Fruit fly (Drosophila melanogaster) whole organism, embryonic: ENCODE data around the gene CG9799.

Source experiments
- Aef1 ChIP-seq: fragments of 200-800 bp; sonication (Bioruptor generic); IDR thresholded peaks from 3 replicates; pipeline ENCODE4 v1.3.6; 2022; ENCODE audit warnings: missing biosample characterization, missing genetic modification characterization
- Atf3 ChIP-seq: fragments of 200-800 bp; sonication (Bioruptor generic); optimal IDR thresholded peaks from 3 replicates; lab custom pipeline; 2016; ENCODE audit warnings: missing biosample characterization, missing genetic modification characterization
- CG10209 ChIP-seq: fragments of 200-800 bp; sonication (Bioruptor generic); optimal IDR thresholded peaks from 3 replicates; lab custom pipeline; 2017; ENCODE audit warnings: missing biosample characterization, mild to moderate bottlenecking, missing genetic modification characterization, missing genetic modification reagents
- CG10267 ChIP-seq: fragments of 200-800 bp; sonication (Bioruptor generic); optimal IDR thresholded peaks from 2 replicates; lab custom pipeline; 2018; ENCODE audit warnings: missing biosample characterization, mild to moderate bottlenecking, missing genetic modification characterization, moderate library complexity
- CG12071 ChIP-seq: fragments of 200-800 bp; sonication (Bioruptor generic); optimal IDR thresholded peaks from 3 replicates; lab custom pipeline; 2018; ENCODE audit warnings: missing biosample characterization, mild to moderate bottlenecking, missing genetic modification characterization
- CG13123 ChIP-seq: fragments of 200-800 bp; sonication (Bioruptor generic); optimal IDR thresholded peaks from 2 replicates; lab custom pipeline; 2016; ENCODE audit warnings: missing biosample characterization, missing genetic modification characterization
- CG14441 ChIP-seq: fragments of 200-800 bp; sonication (Bioruptor generic); IDR thresholded peaks from 2 replicates; pipeline ENCODE4 v1.3.6; 2022; ENCODE audit warnings: missing biosample characterization, missing genetic modification characterization
- CG15601 ChIP-seq: fragments of 200-800 bp; sonication (Bioruptor generic); optimal IDR thresholded peaks from 3 replicates; lab custom pipeline; 2019; ENCODE audit warnings: missing biosample characterization, mild to moderate bottlenecking, missing genetic modification characterization, moderate library complexity
- CG16815 ChIP-seq: fragments of 200-800 bp; sonication (Bioruptor generic); optimal IDR thresholded peaks from 3 replicates; lab custom pipeline; 2017; ENCODE audit warnings: missing biosample characterization, mild to moderate bottlenecking, missing genetic modification characterization
- CG18619 ChIP-seq: fragments of 200-800 bp; sonication (Bioruptor generic); optimal IDR thresholded peaks from 3 replicates; lab custom pipeline; 2017; ENCODE audit warnings: missing biosample characterization, mild to moderate bottlenecking, missing genetic modification characterization
- CG4328 ChIP-seq: fragments of 200-800 bp; sonication (Bioruptor generic); optimal IDR thresholded peaks from 3 replicates; lab custom pipeline; 2017; ENCODE audit warnings: missing biosample characterization, missing genetic modification reagents, missing genetic modification characterization
- CG6175 ChIP-seq: fragments of 200-800 bp; sonication (Bioruptor generic); IDR thresholded peaks from 3 replicates; pipeline ENCODE4 v1.3.6; 2022; ENCODE audit warnings: missing biosample characterization, missing genetic modification characterization
- CG6765 ChIP-seq: fragments of 200-800 bp; sonication (Bioruptor generic); optimal IDR thresholded peaks from 3 replicates; lab custom pipeline; 2017; ENCODE audit warnings: missing biosample characterization, mild to moderate bottlenecking, missing genetic modification characterization
- CG7372 ChIP-seq: fragments of 200-800 bp; sonication (Bioruptor generic); IDR thresholded peaks from 2 replicates; pipeline ENCODE4 v1.3.6; 2022; ENCODE audit warnings: missing biosample characterization, missing genetic modification characterization
- CG7556 ChIP-seq: fragments of 200-800 bp; sonication (Bioruptor generic); optimal IDR thresholded peaks from 2 replicates; lab custom pipeline; 2017; ENCODE audit warnings: missing biosample characterization, mild to moderate bottlenecking, missing genetic modification characterization
- CG9437 ChIP-seq: fragments of 200-800 bp; sonication (Bioruptor generic); optimal IDR thresholded peaks from 2 replicates; lab custom pipeline; 2018; ENCODE audit warnings: missing biosample characterization, mild to moderate bottlenecking, missing genetic modification characterization
- CG9797 ChIP-seq: fragments of 200-800 bp; sonication (Bioruptor generic); optimal IDR thresholded peaks from 3 replicates; lab custom pipeline; 2018; ENCODE audit warnings: missing biosample characterization, mild to moderate bottlenecking, missing genetic modification characterization
- CHES-1-like ChIP-seq: fragments of 200-800 bp; sonication (Bioruptor generic); optimal IDR thresholded peaks from 2 replicates; lab custom pipeline; 2016; ENCODE audit warnings: missing biosample characterization, missing genetic modification characterization
- Deaf1 ChIP-seq: fragments of 200-800 bp; optimal IDR thresholded peaks from 3 replicates; lab custom pipeline; 2019; ENCODE audit warnings: missing biosample characterization, mild to moderate bottlenecking, missing genetic modification characterization, moderate library complexity
- E2f2 ChIP-seq: fragments of 200-800 bp; sonication (Bioruptor generic); IDR thresholded peaks from 2 replicates; pipeline ENCODE4 v1.3.6; 2022; ENCODE audit warnings: missing biosample characterization, missing genetic modification characterization
- Ets97D ChIP-seq: fragments of 200-800 bp; sonication (Bioruptor generic); optimal IDR thresholded peaks from 3 replicates; lab custom pipeline; 2016; ENCODE audit warnings: missing biosample characterization, missing genetic modification characterization
- Hand ChIP-seq: fragments of 200-800 bp; sonication (Bioruptor generic); optimal IDR thresholded peaks from 2 replicates; lab custom pipeline; 2017; ENCODE audit warnings: mild to moderate bottlenecking, missing biosample characterization, missing genetic modification reagents, missing genetic modification characterization
- Max ChIP-seq: fragments of 200-800 bp; sonication (Bioruptor generic); optimal IDR thresholded peaks from 2 replicates; lab custom pipeline; 2016; ENCODE audit warnings: missing biosample characterization, mild to moderate bottlenecking, missing genetic modification characterization
- NC2β ChIP-seq: fragments of 200-800 bp; sonication (Bioruptor generic); optimal IDR thresholded peaks from 2 replicates; lab custom pipeline; 2016; ENCODE audit warnings: missing biosample characterization, missing genetic modification characterization
- NfI ChIP-seq: fragments of 200-800 bp; sonication (Bioruptor generic); optimal IDR thresholded peaks from 3 replicates; lab custom pipeline; 2018; ENCODE audit warnings: missing biosample characterization, mild to moderate bottlenecking, missing genetic modification characterization, moderate library complexity
- Pdp1 ChIP-seq, 2 experiments: fragments of 200-800 bp; sonication (Bioruptor generic); optimal IDR thresholded peaks; 3 replicates each; lab custom pipeline; 2016; ENCODE audit warnings: missing biosample characterization in 2 of 2, missing genetic modification characterization in 2 of 2, mild to moderate bottlenecking in 1 of 2, moderate library complexity in 1 of 2
- TFAM ChIP-seq: fragments of 200-800 bp; sonication (Bioruptor generic); optimal IDR thresholded peaks from 2 replicates; lab custom pipeline; 2017; ENCODE audit warnings: missing biosample characterization, missing genetic modification characterization, inconsistent platforms
- Vsx1 ChIP-seq: fragments of 200-800 bp; sonication (Bioruptor generic); optimal IDR thresholded peaks from 2 replicates; lab custom pipeline; 2017; ENCODE audit warnings: missing biosample characterization, mild to moderate bottlenecking, missing genetic modification characterization, missing genetic modification reagents
- YL-1 ChIP-seq: fragments of 200-800 bp; sonication (Bioruptor generic); optimal IDR thresholded peaks from 3 replicates; lab custom pipeline; 2017; ENCODE audit warnings: missing biosample characterization, mild to moderate bottlenecking, missing genetic modification characterization
- al ChIP-seq: fragments of 200-800 bp; sonication (Bioruptor generic); IDR thresholded peaks from 2 replicates; pipeline ENCODE4 v1.3.6; 2022; ENCODE audit warnings: missing biosample characterization, missing genetic modification characterization
- caup ChIP-seq: fragments of 200-800 bp; sonication (Bioruptor generic); optimal IDR thresholded peaks from 3 replicates; lab custom pipeline; 2017; ENCODE audit warnings: missing biosample characterization, mild to moderate bottlenecking, missing genetic modification characterization, moderate library complexity; ENCODE audit not compliant: severe bottlenecking
- chif ChIP-seq, 2 experiments: fragments of 200-800 bp; sonication (Bioruptor generic); optimal IDR thresholded peaks; 3 replicates each; lab custom pipeline; 2016; ENCODE audit warnings: missing biosample characterization in 2 of 2, missing genetic modification characterization in 2 of 2
- crp ChIP-seq, 2 experiments: fragments of 200-800 bp; sonication (Bioruptor generic); optimal IDR thresholded peaks; 2 replicates in 1 of 2; 3 replicates in 1 of 2; lab custom pipeline; 2017; ENCODE audit warnings: missing biosample characterization in 2 of 2, missing genetic modification characterization in 2 of 2, mild to moderate bottlenecking in 1 of 2, moderate library complexity in 1 of 2
- dati ChIP-seq: fragments of 200-800 bp; sonication (Bioruptor generic); IDR thresholded peaks from 2 replicates; pipeline ENCODE4 v1.3.6; 2022; ENCODE audit warnings: missing biosample characterization, missing genetic modification characterization
- dimm ChIP-seq: fragments of 200-800 bp; sonication (Bioruptor generic); IDR thresholded peaks from 2 replicates; pipeline ENCODE4 v1.3.6; 2022; ENCODE audit warnings: missing biosample characterization, missing genetic modification characterization
- dm ChIP-seq: fragments of 200-800 bp; sonication (Bioruptor generic); optimal IDR thresholded peaks from 3 replicates; lab custom pipeline; 2016; ENCODE audit warnings: missing biosample characterization, missing genetic modification characterization
- ems ChIP-seq: fragments of 200-800 bp; sonication (Bioruptor generic); optimal IDR thresholded peaks from 3 replicates; lab custom pipeline; 2016; ENCODE audit warnings: missing biosample characterization, missing genetic modification characterization
- esg ChIP-seq: fragments of 200-800 bp; sonication (Bioruptor generic); conservative IDR thresholded peaks from 2 replicates; pipeline ENCODE4 v1.3.6; 2022; ENCODE audit warnings: missing biosample characterization, missing genetic modification characterization
- eyg ChIP-seq: fragments of 200-800 bp; sonication (Bioruptor generic); optimal IDR thresholded peaks from 3 replicates; lab custom pipeline; 2016; ENCODE audit warnings: missing biosample characterization, missing genetic modification characterization
- ftz-f1 ChIP-seq: fragments of 200-800 bp; sonication (Bioruptor generic); optimal IDR thresholded peaks from 2 replicates; lab custom pipeline; 2016; ENCODE audit warnings: missing biosample characterization, missing genetic modification characterization
- gcm ChIP-seq: fragments of 200-800 bp; sonication (Bioruptor generic); optimal IDR thresholded peaks from 2 replicates; lab custom pipeline; 2019; ENCODE audit warnings: missing biosample characterization, mild to moderate bottlenecking, missing genetic modification characterization, moderate library complexity
- gro ChIP-seq: fragments of 200-800 bp; sonication (Bioruptor generic); optimal IDR thresholded peaks from 2 replicates; lab custom pipeline; 2016; ENCODE audit warnings: missing biosample characterization, missing genetic modification characterization
- kay ChIP-seq: fragments of 200-800 bp; sonication (Bioruptor generic); optimal IDR thresholded peaks from 2 replicates; lab custom pipeline; 2016; ENCODE audit warnings: missing biosample characterization, missing genetic modification characterization
- pnt ChIP-seq: fragments of 200-800 bp; sonication (Bioruptor generic); optimal IDR thresholded peaks from 3 replicates; lab custom pipeline; 2016; ENCODE audit warnings: missing biosample characterization, missing genetic modification characterization
- pzg ChIP-seq: fragments of 200-800 bp; sonication (Bioruptor generic); optimal IDR thresholded peaks from 3 replicates; lab custom pipeline; 2018; ENCODE audit warnings: missing biosample characterization, mild to moderate bottlenecking, missing genetic modification characterization, moderate library complexity
- shn ChIP-seq: fragments of 200-800 bp; sonication (Bioruptor generic); optimal IDR thresholded peaks from 3 replicates; lab custom pipeline; 2016; ENCODE audit warnings: missing biosample characterization, missing genetic modification characterization
- zen ChIP-seq: fragments of 200-800 bp; sonication (Bioruptor generic); optimal IDR thresholded peaks from 3 replicates; lab custom pipeline; 2018; ENCODE audit warnings: missing biosample characterization, mild to moderate bottlenecking, missing genetic modification characterization, moderate library complexity

Gene CG9799

DNA sequence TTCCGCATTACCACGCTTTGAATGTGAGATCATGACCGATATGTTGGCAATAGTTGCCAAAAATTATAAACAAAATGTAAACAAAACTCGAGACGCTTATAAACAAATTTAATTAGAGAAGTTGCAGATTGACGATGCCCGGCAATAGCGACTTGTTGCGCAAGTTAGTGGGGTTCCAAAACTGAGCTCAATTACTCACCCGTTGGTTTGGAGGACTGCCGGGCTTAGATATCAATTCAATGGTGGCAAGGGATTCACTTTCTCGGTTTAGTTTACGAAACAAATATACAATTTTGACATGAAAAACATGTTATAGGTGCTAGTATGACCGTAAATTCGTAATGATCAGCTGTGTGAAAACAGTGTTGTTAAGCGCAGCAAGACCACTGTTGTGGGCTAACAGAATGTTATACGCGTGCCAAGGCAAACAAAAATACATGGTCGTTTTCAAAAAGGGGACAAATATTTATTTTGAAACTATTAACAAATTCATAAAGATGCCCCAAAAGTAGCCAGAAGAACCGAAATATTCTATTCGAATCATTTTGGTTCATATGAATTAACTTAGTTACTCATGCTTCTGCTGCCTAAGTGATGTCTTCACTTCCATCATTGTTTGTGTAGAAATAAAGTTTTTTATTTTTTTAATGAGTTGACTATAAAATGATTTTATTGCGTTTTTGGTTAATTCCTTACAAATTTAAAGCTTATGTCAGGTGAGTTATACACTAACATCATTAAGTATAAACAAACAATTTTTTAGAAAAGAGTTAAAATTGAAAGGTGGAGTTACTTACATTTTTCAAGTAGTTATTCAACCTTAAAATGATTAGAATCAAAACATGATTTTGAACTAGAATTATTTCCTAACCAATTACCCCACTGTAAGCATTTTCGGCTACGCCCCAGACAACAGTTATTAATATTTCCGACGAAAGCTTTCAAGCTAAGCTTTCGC lies 21.7 kb downstream of the CG9799 start, which contains the start of gene Elp6 (continued):
- peak; percentile 17; the same call in 1 of the 2 replicates for TF ChIP-seq E2f2 (GFP tag; lab: Robert Waterston, UW)
- TF ChIP-seq Atf3 (GFP tag; lab: Kevin White, UChicago) = no peak
- TF ChIP-seq Hand (GFP tag; lab: Kevin White, UChicago) = peak; percentile 61
- peak; percentile 63 for TF ChIP-seq Aef1 (GFP tag; lab: Robert Waterston, UW)
- TF ChIP-seq pnt (GFP tag; lab: Kevin White, UChicago) = peak; percentile 9
- TF ChIP-seq gcm (GFP tag; lab: Kevin White, UChicago) = no peak
- no peak for TF ChIP-seq YL-1 (GFP tag; lab: Kevin White, UChicago)
- peak; percentile 50 to 89 for TF ChIP-seq crp (GFP tag; optimal IDR thresholded peaks at IDR 0.05; lab: Kevin White, UChicago)
- peak; percentile 81 for TF ChIP-seq CG10267 (tag; lab: Kevin White, UChicago)
- peak; percentile 38 for TF ChIP-seq Vsx1 (GFP tag; lab: Kevin White, UChicago)
- peak; percentile 38 for TF ChIP-seq ems
- peak; percentile 24 for TF ChIP-seq CG4328
- no peak for TF ChIP-seq TFAM (GFP tag; lab: Kevin White, UChicago)
- peak; percentile 64 for TF ChIP-seq esg (GFP tag; lab: Robert Waterston, UW)
- TF ChIP-seq CG16815 (GFP tag; lab: Kevin White, UChicago) = peak; percentile 56
- peak; percentile 44 for TF ChIP-seq gro (GFP tag; lab: Kevin White, UChicago)
- 0 out of 2 replicates have a peak, but pooled peaks have one; percentile 9 for TF ChIP-seq dimm
- TF ChIP-seq dati = 0 out of 2 replicates have a peak, but pooled peaks have one; percentile 35
- peak; percentile 21 for TF ChIP-seq Ets97D
- TF ChIP-seq CG13123 (GFP tag; lab: Kevin White, UChicago) = peak; percentile 33
- TF ChIP-seq Deaf1 (tag; lab: Kevin White, UChicago) = peak; percentile 37
- TF ChIP-seq CG9797 (GFP tag; lab: Kevin White, UChicago) = peak; percentile 59
- TF ChIP-seq CG18619 (GFP tag; lab: Kevin White, UChicago) = peak; percentile 81
- peak; percentile 49 for TF ChIP-seq shn
- TF ChIP-seq caup (GFP tag; lab: Kevin White, UChicago) = peak; percentile 71
- TF ChIP-seq CHES-1-like (GFP tag; lab: Kevin White, UChicago) = no peak
- TF ChIP-seq pzg (GFP tag; lab: Kevin White, UChicago) = peak; percentile 46
- peak; percentile 35; the same call in 1 of the 2 replicates for TF ChIP-seq al (GFP tag; lab: Robert Waterston, UW)
- TF ChIP-seq CG7556 = peak; percentile 89
- no peak for TF ChIP-seq ftz-f1 (GFP tag; lab: Kevin White, UChicago)
- TF ChIP-seq CG14441 (GFP tag; lab: Robert Waterston, UW) = peak; percentile 62; the same call in 1 of the 2 replicates
- TF ChIP-seq CG7372 (GFP tag; lab: Robert Waterston, UW) = peak; percentile 52; the same call in 1 of the 2 replicates
- TF ChIP-seq zen (tag; lab: Kevin White, UChicago) = no peak
- TF ChIP-seq NC2β (GFP tag; lab: Kevin White, UChicago) = no peak
- no peak for TF ChIP-seq CG12071 (GFP tag; lab: Kevin White, UChicago)
- TF ChIP-seq Pdp1 (GFP tag; optimal IDR thresholded peaks at IDR 0.05; lab: Kevin White, UChicago) = peak; percentile 44 to 60
- peak; percentile 29 for TF ChIP-seq kay (GFP tag; lab: Kevin White, UChicago)
- TF ChIP-seq CG10209 (GFP tag; lab: Kevin White, UChicago) = peak; percentile 73
- TF ChIP-seq CG9437 (GFP tag; lab: Kevin White, UChicago) = peak; percentile 75
- no peak for TF ChIP-seq CG6175 (GFP tag; lab: Robert Waterston, UW)
- peak; percentile 38 for TF ChIP-seq Max (GFP tag; lab: Kevin White, UChicago)
- peak; percentile 35 to 46 for TF ChIP-seq chif (GFP tag; optimal IDR thresholded peaks at IDR 0.05; lab: Kevin White, UChicago)
- peak; percentile 48 for TF ChIP-seq NfI (GFP tag; lab: Kevin White, UChicago)
- TF ChIP-seq dm (GFP tag; lab: Kevin White, UChicago) = peak; percentile 54
- no peak for TF ChIP-seq CG15601
- TF ChIP-seq CG6765 = peak; percentile 69
- TF ChIP-seq eyg (GFP tag; lab: Kevin White, UChicago) = peak; percentile 52
